Fruit fly (Drosophila melanogaster): ENCODE data around the gene pxb.

DNA sequence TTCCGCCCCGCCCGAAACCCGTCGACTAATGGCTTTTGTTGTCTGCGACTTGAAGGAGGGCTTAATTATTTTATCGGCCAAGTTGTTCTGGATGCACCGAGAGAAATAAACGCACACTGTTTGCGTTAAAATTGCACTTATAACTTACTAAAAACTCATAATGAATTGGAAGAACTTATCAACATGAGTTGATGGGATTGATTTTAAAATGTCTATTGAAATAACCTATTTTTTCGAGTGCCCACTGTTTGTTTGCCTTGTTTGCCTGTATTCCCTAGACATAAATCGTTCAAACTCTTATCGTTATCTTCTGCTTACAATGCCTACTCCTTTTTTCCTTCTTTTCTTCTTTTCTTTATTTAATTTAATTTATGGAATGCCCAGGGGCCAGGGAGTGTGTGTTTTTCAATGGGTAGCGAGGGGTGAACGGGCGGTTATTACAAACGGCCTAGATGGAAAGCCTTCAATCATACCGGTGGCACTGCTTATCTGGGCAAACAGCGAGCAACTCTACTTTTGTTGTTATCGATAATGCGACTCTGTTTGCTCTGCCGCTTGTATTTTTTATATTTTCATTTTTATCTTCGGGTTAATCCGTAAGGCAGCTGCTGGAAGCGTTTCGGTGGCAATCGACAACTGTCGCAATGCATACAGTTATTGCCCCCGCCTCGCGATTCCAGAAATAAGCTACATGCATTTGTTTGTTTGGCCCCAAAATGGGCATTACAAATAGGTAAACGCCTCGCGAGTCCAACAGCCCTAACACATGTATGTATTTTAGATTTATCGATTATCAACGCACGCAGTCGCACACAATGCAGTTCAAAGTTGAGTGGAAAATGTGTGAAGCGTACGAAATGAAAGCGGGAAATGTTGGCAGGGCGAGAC, 10.4 kb downstream of the pxb start:
- TF ChIP-seq EcR (GFP tag; optimal IDR thresholded peaks at IDR 0.05), result peak; percentile 7
- peak; percentile 11 for TF ChIP-seq CG9948 (tag; optimal IDR thresholded peaks at IDR 0.05)
- peak; percentile 38 for TF ChIP-seq CG15710 (tag; optimal IDR thresholded peaks at IDR 0.05)
- TF ChIP-seq Pif1A (GFP tag; optimal IDR thresholded peaks at IDR 0.05), result no peak
- TF ChIP-seq CG8301 (tag; optimal IDR thresholded peaks at IDR 0.05), result no peak
- no peak for TF ChIP-seq D1 (tag; optimal IDR thresholded peaks at IDR 0.05)
- TF ChIP-seq CG4496 (GFP tag; IDR thresholded peaks at IDR 0.05), result 0 out of 3 replicates have a peak, but pooled peaks have one; percentile 30

Measured in whole organism, pupa.